Fruit fly (Drosophila melanogaster) whole organism, embryonic: ENCODE data around the gene Naa20A.

Experiments used
- Bgb ChIP-seq: fragments of 200-800 bp; sonication (Bioruptor generic); IDR thresholded peaks from 2 replicates; pipeline ENCODE4 v1.3.6; 2022; ENCODE audit warnings: missing biosample characterization, missing genetic modification characterization; ENCODE audit not compliant: partially characterized antibody
- CG12219 ChIP-seq: fragments of 200-800 bp; sonication (Bioruptor generic); optimal IDR thresholded peaks from 3 replicates; lab custom pipeline; 2018; ENCODE audit warnings: missing biosample characterization, mild to moderate bottlenecking, missing genetic modification characterization
- CG12391 ChIP-seq: fragments of 200-800 bp; sonication (Bioruptor generic); optimal IDR thresholded peaks from 3 replicates; lab custom pipeline; 2018; ENCODE audit warnings: missing biosample characterization, mild to moderate bottlenecking, missing genetic modification characterization, moderate library complexity
- CG14710 ChIP-seq: fragments of 200-800 bp; sonication (Bioruptor generic); optimal IDR thresholded peaks from 3 replicates; lab custom pipeline; 2019; ENCODE audit warnings: missing biosample characterization, mild to moderate bottlenecking, missing genetic modification characterization, moderate library complexity
- CG1603 ChIP-seq: fragments of 200-800 bp; sonication (Bioruptor generic); optimal IDR thresholded peaks from 2 replicates; lab custom pipeline; 2019; ENCODE audit warnings: missing biosample characterization, mild to moderate bottlenecking, missing genetic modification characterization, moderate library complexity
- CG1647 ChIP-seq: fragments of 200-800 bp; sonication (Bioruptor generic); optimal IDR thresholded peaks from 3 replicates; lab custom pipeline; 2016; ENCODE audit warnings: missing biosample characterization, missing genetic modification characterization
- CG16813 ChIP-seq: fragments of 200-800 bp; sonication (Bioruptor generic); IDR thresholded peaks from 3 replicates; pipeline ENCODE4 v1.3.6; 2022; ENCODE audit warnings: missing biosample characterization, missing genetic modification characterization; ENCODE audit not compliant: partially characterized antibody
- CG17361 ChIP-seq: fragments of 200-800 bp; sonication (Bioruptor generic); IDR thresholded peaks from 3 replicates; pipeline ENCODE4 v1.3.6; 2022; ENCODE audit warnings: missing biosample characterization, missing genetic modification characterization
- CG17568 ChIP-seq: fragments of 200-800 bp; sonication (Bioruptor generic); optimal IDR thresholded peaks from 2 replicates; lab custom pipeline; 2018; ENCODE audit warnings: missing biosample characterization, mild to moderate bottlenecking, missing genetic modification characterization, moderate library complexity
- CG2712 ChIP-seq: fragments of 200-800 bp; optimal IDR thresholded peaks from 3 replicates; lab custom pipeline; 2019; ENCODE audit warnings: missing biosample characterization, mild to moderate bottlenecking, missing genetic modification characterization, moderate library complexity
- CG3065 ChIP-seq: fragments of 200-800 bp; sonication (Bioruptor generic); optimal IDR thresholded peaks from 2 replicates; lab custom pipeline; 2016; ENCODE audit warnings: missing biosample characterization, missing genetic modification characterization
- CG32767 ChIP-seq: fragments of 200-800 bp; sonication (Bioruptor generic); IDR thresholded peaks from 2 replicates; pipeline ENCODE4 v1.3.6; 2022; ENCODE audit warnings: missing biosample characterization, missing genetic modification characterization
- CG7372 ChIP-seq: fragments of 200-800 bp; sonication (Bioruptor generic); IDR thresholded peaks from 2 replicates; pipeline ENCODE4 v1.3.6; 2022; ENCODE audit warnings: missing biosample characterization, missing genetic modification characterization
- Doc3 ChIP-seq: fragments of 200-800 bp; sonication (Bioruptor generic); IDR thresholded peaks from 3 replicates; pipeline ENCODE4 v1.3.6; 2022; ENCODE audit warnings: missing biosample characterization, missing genetic modification characterization; ENCODE audit not compliant: partially characterized antibody
- E2f2 ChIP-seq: fragments of 200-800 bp; sonication (Bioruptor generic); IDR thresholded peaks from 2 replicates; pipeline ENCODE4 v1.3.6; 2022; ENCODE audit warnings: missing biosample characterization, missing genetic modification characterization
- Ets65A ChIP-seq: fragments of 200-800 bp; sonication (Bioruptor generic); peaks from one replicate; lab custom pipeline; 2016; ENCODE audit warnings: missing biosample characterization, missing genetic modification characterization
- Gsc ChIP-seq: fragments of 200-800 bp; sonication (Bioruptor generic); IDR thresholded peaks from 2 replicates; pipeline ENCODE4 v1.3.6; 2022; ENCODE audit warnings: missing biosample characterization, missing genetic modification characterization
- HLH4C ChIP-seq: fragments of 200-800 bp; sonication (Bioruptor generic); IDR thresholded peaks from 3 replicates; pipeline ENCODE4 v1.3.6; 2022; ENCODE audit warnings: missing biosample characterization, missing genetic modification characterization; ENCODE audit not compliant: partially characterized antibody
- HmgZ ChIP-seq: fragments of 200-800 bp; sonication (Bioruptor generic); optimal IDR thresholded peaks from 2 replicates; lab custom pipeline; 2018; ENCODE audit warnings: missing biosample characterization, mild to moderate bottlenecking, missing genetic modification characterization
- MESR4 ChIP-seq: fragments of 200-800 bp; sonication (Bioruptor generic); optimal IDR thresholded peaks from 2 replicates; lab custom pipeline; 2018; ENCODE audit warnings: missing biosample characterization, mild to moderate bottlenecking, missing genetic modification characterization, moderate library complexity
- Scr ChIP-seq: fragments of 200-800 bp; sonication (Bioruptor generic); IDR thresholded peaks from 2 replicates; pipeline ENCODE4 v1.3.6; 2022; ENCODE audit warnings: missing biosample characterization, missing genetic modification characterization; ENCODE audit not compliant: partially characterized antibody
- Sry-δ ChIP-seq: fragments of 200-800 bp; sonication (Bioruptor generic); optimal IDR thresholded peaks from 2 replicates; lab custom pipeline; 2016; ENCODE audit warnings: missing biosample characterization, missing genetic modification characterization
- ash1 ChIP-seq: fragments of 200-800 bp; sonication (Bioruptor generic); optimal IDR thresholded peaks from 2 replicates; lab custom pipeline; 2018; ENCODE audit warnings: missing biosample characterization, mild to moderate bottlenecking, missing genetic modification characterization
- ato ChIP-seq: fragments of 200-800 bp; sonication (Bioruptor generic); IDR thresholded peaks from 2 replicates; pipeline ENCODE4 v1.3.6; 2022; ENCODE audit warnings: missing biosample characterization, missing genetic modification characterization; ENCODE audit not compliant: partially characterized antibody
- bsh ChIP-seq, 2 experiments: fragments of 200-800 bp; sonication (Bioruptor generic); optimal IDR thresholded peaks; 2 replicates each; lab custom pipeline; 2017 to 2018; ENCODE audit warnings: mild to moderate bottlenecking in 2 of 2, missing biosample characterization in 2 of 2, missing genetic modification characterization in 2 of 2, moderate library complexity in 1 of 2
- cas ChIP-seq: fragments of 200-800 bp; sonication (Bioruptor generic); IDR thresholded peaks from 2 replicates; pipeline ENCODE4 v1.3.6; 2022; ENCODE audit warnings: missing biosample characterization, missing genetic modification characterization
- chinmo ChIP-seq: fragments of 200-800 bp; sonication (Bioruptor generic); IDR thresholded peaks from 4 replicates; pipeline ENCODE4 v1.3.6; 2022; ENCODE audit warnings: missing biosample characterization, missing genetic modification characterization; ENCODE audit not compliant: partially characterized antibody
- cwo ChIP-seq: fragments of 200-800 bp; sonication (Bioruptor generic); optimal IDR thresholded peaks from 3 replicates; lab custom pipeline; 2017; ENCODE audit warnings: missing biosample characterization, missing genetic modification characterization, mild to moderate bottlenecking, moderate library complexity, missing genetic modification reagents
- dimm ChIP-seq: fragments of 200-800 bp; sonication (Bioruptor generic); IDR thresholded peaks from 2 replicates; pipeline ENCODE4 v1.3.6; 2022; ENCODE audit warnings: missing biosample characterization, missing genetic modification characterization
- esg ChIP-seq: fragments of 200-800 bp; sonication (Bioruptor generic); conservative IDR thresholded peaks from 2 replicates; pipeline ENCODE4 v1.3.6; 2022; ENCODE audit warnings: missing biosample characterization, missing genetic modification characterization
- fu2 ChIP-seq: fragments of 200-800 bp; sonication (Bioruptor generic); optimal IDR thresholded peaks from 2 replicates; lab custom pipeline; 2016; ENCODE audit warnings: missing biosample characterization, missing genetic modification characterization
- gce ChIP-seq: fragments of 200-800 bp; sonication (Bioruptor generic); IDR thresholded peaks from 3 replicates; pipeline ENCODE4 v1.3.6; 2022; ENCODE audit warnings: missing biosample characterization, missing genetic modification characterization
- gem ChIP-seq: fragments of 200-800 bp; sonication (Bioruptor generic); optimal IDR thresholded peaks from 2 replicates; lab custom pipeline; 2019; ENCODE audit warnings: missing biosample characterization, mild to moderate bottlenecking, missing genetic modification characterization, moderate library complexity
- grn ChIP-seq: fragments of 200-800 bp; sonication (Bioruptor generic); optimal IDR thresholded peaks from 3 replicates; lab custom pipeline; 2017; ENCODE audit warnings: missing biosample characterization, missing genetic modification characterization
- hb ChIP-seq: fragments of 200-800 bp; sonication (Bioruptor generic); IDR thresholded peaks from 3 replicates; pipeline ENCODE4 v1.3.6; 2022; ENCODE audit warnings: missing biosample characterization, missing genetic modification characterization; ENCODE audit not compliant: partially characterized antibody
- jing ChIP-seq: fragments of 200-800 bp; sonication (Bioruptor generic); optimal IDR thresholded peaks from 2 replicates; lab custom pipeline; 2018; ENCODE audit warnings: missing biosample characterization, mild to moderate bottlenecking, missing genetic modification characterization
- luna ChIP-seq: fragments of 200-800 bp; sonication (Bioruptor generic); optimal IDR thresholded peaks from 2 replicates; lab custom pipeline; 2016; ENCODE audit warnings: missing biosample characterization, missing genetic modification characterization
- org-1 ChIP-seq: fragments of 200-800 bp; sonication (Bioruptor generic); optimal IDR thresholded peaks from 2 replicates; lab custom pipeline; 2017; ENCODE audit warnings: missing biosample characterization, missing genetic modification characterization
- prd ChIP-seq, 3 experiments: fragments of >200 bp in 2 of 3; fragments of 200-800 bp in 1 of 3; sonication (Bioruptor generic) in 1 of 3; optimal IDR thresholded peaks in 2 of 3; IDR thresholded peaks in 1 of 3; 2 replicates in 2 of 3; 3 replicates in 1 of 3; pipeline versions ENCODE4 v1.3.6 to Lab custom; 2017 to 2022; ENCODE audit warnings: missing biosample characterization in 1 of 3, missing genetic modification characterization in 1 of 3
- scrt ChIP-seq: fragments of 200-800 bp; sonication (Bioruptor generic); optimal IDR thresholded peaks from 2 replicates; lab custom pipeline; 2018; ENCODE audit warnings: missing biosample characterization, mild to moderate bottlenecking, missing genetic modification characterization, moderate library complexity
- sens ChIP-seq: fragments of 200-800 bp; sonication (Bioruptor generic); peaks from one replicate; lab custom pipeline; 2016; ENCODE audit warnings: missing biosample characterization, missing genetic modification characterization
- slbo ChIP-seq: fragments of 200-800 bp; sonication (Bioruptor generic); IDR thresholded peaks from 2 replicates; pipeline ENCODE4 v1.3.6; 2022; ENCODE audit warnings: missing biosample characterization, missing genetic modification characterization
- sna ChIP-seq: fragments of 200-800 bp; sonication (Bioruptor generic); IDR thresholded peaks from 2 replicates; pipeline ENCODE4 v1.3.6; 2022; ENCODE audit warnings: missing biosample characterization, missing genetic modification characterization; ENCODE audit not compliant: partially characterized antibody
- sob ChIP-seq: fragments of 200-800 bp; sonication (Bioruptor generic); IDR thresholded peaks from 2 replicates; pipeline ENCODE4 v1.3.6; 2022; ENCODE audit warnings: missing biosample characterization, missing genetic modification characterization
- stc ChIP-seq: fragments of 200-800 bp; sonication (Bioruptor generic); IDR thresholded peaks from 2 replicates; pipeline ENCODE4 v1.3.6; 2022; ENCODE audit warnings: missing biosample characterization, missing genetic modification characterization
- tap ChIP-seq: fragments of 200-800 bp; optimal IDR thresholded peaks from 3 replicates; lab custom pipeline; 2019; ENCODE audit warnings: missing biosample characterization, mild to moderate bottlenecking, missing genetic modification characterization, moderate library complexity
- tna ChIP-seq: fragments of 200-800 bp; sonication (Bioruptor generic); IDR thresholded peaks from 2 replicates; pipeline ENCODE4 v1.3.6; 2022; ENCODE audit warnings: missing biosample characterization, missing genetic modification characterization; ENCODE audit not compliant: partially characterized antibody

The Naa20A gene

DNA sequence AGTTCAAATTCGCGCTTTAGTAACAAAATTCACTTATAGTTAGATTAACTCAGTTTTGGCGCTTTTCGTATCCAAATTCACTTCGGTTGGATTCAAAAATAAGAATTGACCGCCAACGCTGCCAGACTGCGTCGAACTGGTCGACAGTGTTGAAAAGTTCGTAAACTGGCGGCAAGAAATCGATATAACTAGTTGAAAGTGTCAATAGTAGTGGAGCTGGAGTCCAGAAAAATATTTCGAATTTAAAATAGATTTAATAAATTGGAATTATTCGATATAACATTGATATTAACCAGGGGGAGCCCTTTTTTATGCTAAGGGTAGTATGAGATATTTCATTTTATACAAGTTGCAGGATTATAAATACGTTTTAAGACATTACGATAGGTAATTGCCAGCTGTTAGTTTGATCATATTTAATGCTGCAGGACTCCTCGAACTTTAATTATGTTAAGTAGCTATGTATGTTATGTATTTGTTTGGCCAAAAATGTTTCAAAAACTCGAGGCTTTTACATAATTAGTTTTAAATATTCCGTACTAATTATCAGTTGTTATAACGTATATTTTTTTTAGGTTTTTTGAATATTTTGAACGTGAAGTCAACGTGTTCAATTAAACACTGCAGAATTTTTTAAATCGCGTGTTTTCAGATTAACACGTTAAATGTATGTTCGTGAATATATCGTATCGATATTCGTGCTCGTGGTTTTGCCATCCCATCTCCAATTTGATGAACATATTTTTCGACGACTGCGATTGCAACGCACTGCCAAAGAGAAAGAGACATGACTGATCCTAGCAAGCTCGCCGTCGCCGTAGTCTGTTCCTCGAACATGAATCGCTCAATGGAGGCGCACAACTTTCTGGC, 41.2 kb upstream of the Naa20A start, which contains the start of the genes CG14223 and Ssu72 (continued):
- peak; percentile 45 for TF ChIP-seq CG1603 (tag; lab: Kevin White, UChicago)
- no peak for TF ChIP-seq CG32767 (GFP tag; lab: Robert Waterston, UW)
- no peak for TF ChIP-seq sob (GFP tag; lab: Robert Waterston, UW)
- no peak for TF ChIP-seq scrt
- no peak; the same call in 2 of the 3 replicates for TF ChIP-seq CG17361 (GFP tag; lab: Robert Waterston, UW)
- TF ChIP-seq sna (GFP tag; lab: Robert Waterston, UW) = peak; percentile 74
- peak; percentile 61; the same call in 1 of the 3 replicates for TF ChIP-seq hb (GFP tag; lab: Robert Waterston, UW)
- no peak for TF ChIP-seq gce (GFP tag; lab: Robert Waterston, UW)
- no peak for TF ChIP-seq prd (optimal IDR thresholded peaks at IDR 0.05; lab: Kevin White, UChicago)
- TF ChIP-seq prd (GFP tag; IDR thresholded peaks at IDR 0.05; lab: Robert Waterston, UW) = no peak
- TF ChIP-seq fu2 (GFP tag; lab: Kevin White, UChicago) = no peak
- TF ChIP-seq CG3065 (GFP tag; lab: Kevin White, UChicago) = no peak
- TF ChIP-seq CG12391 = peak; percentile 3
- TF ChIP-seq esg (GFP tag; lab: Robert Waterston, UW) = no peak
- TF ChIP-seq tna (GFP tag; lab: Robert Waterston, UW) = peak; percentile 60
- TF ChIP-seq HLH4C (GFP tag; lab: Robert Waterston, UW) = peak; percentile 57
- TF ChIP-seq CG7372 (GFP tag; lab: Robert Waterston, UW) = no peak
- TF ChIP-seq CG1647 = peak; percentile 14
- no peak for TF ChIP-seq CG12219 (GFP tag; lab: Kevin White, UChicago)
- TF ChIP-seq jing (GFP tag; lab: Kevin White, UChicago) = no peak
- peak; percentile 78 for TF ChIP-seq Sry-δ (GFP tag; lab: Kevin White, UChicago)
- peak; percentile 86 for TF ChIP-seq E2f2
- peak; percentile 74 for TF ChIP-seq MESR4 (GFP tag; lab: Kevin White, UChicago)
- no peak for TF ChIP-seq dimm (GFP tag; lab: Robert Waterston, UW)
- TF ChIP-seq gem = peak; percentile 13
- TF ChIP-seq CG2712 = no peak
- no peak for TF ChIP-seq tap
- peak; percentile 67 for TF ChIP-seq sens (GFP tag; lab: Kevin White, UChicago)
- TF ChIP-seq Bgb = peak; percentile 81
- peak; percentile 64 for TF ChIP-seq ato
- TF ChIP-seq Ets65A (GFP tag; lab: Kevin White, UChicago) = peak; percentile 38
- no peak for TF ChIP-seq CG17568 (GFP tag; lab: Kevin White, UChicago)
- TF ChIP-seq CG16813 (GFP tag; lab: Robert Waterston, UW) = peak; percentile 75
- TF ChIP-seq chinmo (GFP tag; lab: Robert Waterston, UW) = 0 out of 4 replicates have a peak, but pooled peaks have one; percentile 52
- TF ChIP-seq grn (GFP tag; lab: Kevin White, UChicago) = no peak
- TF ChIP-seq cwo (GFP tag; lab: Kevin White, UChicago) = no peak
- TF ChIP-seq ash1 (GFP tag; lab: Kevin White, UChicago) = no peak
- TF ChIP-seq Scr (GFP tag; lab: Robert Waterston, UW) = peak; percentile 84
- peak; percentile 80 for TF ChIP-seq Doc3
- TF ChIP-seq org-1 (GFP tag; lab: Kevin White, UChicago) = no peak
- no peak for TF ChIP-seq luna (GFP tag; lab: Kevin White, UChicago)
- no peak for TF ChIP-seq Gsc (GFP tag; lab: Robert Waterston, UW)
- TF ChIP-seq cas = no peak
- peak; percentile 3 for TF ChIP-seq HmgZ (tag; lab: Kevin White, UChicago)
- peak; percentile 31 for TF ChIP-seq CG14710 (tag; lab: Kevin White, UChicago)
- TF ChIP-seq bsh (GFP tag; optimal IDR thresholded peaks at IDR 0.05; lab: Kevin White, UChicago) = no peak
- TF ChIP-seq stc (GFP tag; lab: Robert Waterston, UW) = no peak
- TF ChIP-seq slbo (GFP tag; lab: Robert Waterston, UW) = peak; percentile 44; the same call in 1 of the 2 replicates
